Fruit fly (Drosophila melanogaster) whole organism, adult: ENCODE data around the gene Rsph3.

Experiments used
- CG12768 ChIP-seq: fragments of 200-800 bp; sonication (Bioruptor generic); optimal IDR thresholded peaks from 2 replicates; lab custom pipeline; 2017; ENCODE audit warnings: missing biosample characterization, missing genetic modification characterization, mild to moderate bottlenecking, moderate library complexity, missing genetic modification reagents
- CG14711 ChIP-seq: fragments of 200-800 bp; sonication (Bioruptor generic); optimal IDR thresholded peaks from 2 replicates; lab custom pipeline; 2018; ENCODE audit warnings: missing biosample characterization, mild to moderate bottlenecking, missing genetic modification characterization, moderate library complexity
- CG7101 ChIP-seq: fragments of 200-800 bp; sonication (Bioruptor generic); optimal IDR thresholded peaks from 2 replicates; lab custom pipeline; 2018; ENCODE audit warnings: missing biosample characterization, mild to moderate bottlenecking, missing genetic modification characterization, moderate library complexity
- kay ChIP-seq: fragments of 200-800 bp; sonication (Bioruptor generic); peaks from one replicate; lab custom pipeline; 2016; ENCODE audit warnings: missing biosample characterization, missing genetic modification characterization, borderline replicate concordance

DNA sequence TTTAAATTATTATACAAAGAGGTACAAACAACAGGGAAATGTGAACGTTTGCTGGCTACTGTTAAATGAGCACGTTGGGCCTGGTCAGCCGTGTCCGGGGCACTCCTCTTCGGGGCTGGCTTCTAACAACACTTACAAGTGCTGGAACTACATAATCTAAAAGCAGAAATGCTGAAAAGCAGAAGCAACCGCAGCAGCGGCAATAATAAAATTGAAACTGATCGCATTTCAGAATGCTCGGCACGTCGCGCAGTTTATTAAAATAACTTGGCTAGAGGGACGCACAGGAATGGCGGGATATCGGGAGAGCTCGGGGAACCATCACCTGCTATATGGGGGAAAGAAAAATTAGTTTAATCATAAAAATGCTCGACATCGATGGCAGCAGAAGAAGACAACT, 20.4 kb upstream of the Rsph3 start:
- no peak for TF ChIP-seq CG14711
- TF ChIP-seq CG7101 (tag; lab: Kevin White, UChicago), result no peak
- TF ChIP-seq kay, result no peak
- no peak for TF ChIP-seq CG12768 (GFP tag; lab: Kevin White, UChicago)
